Worm (Caenorhabditis elegans) whole organism, mixed stage, embryonic: Measurements from ENCODE around the gene prx-13.

Experiments used
- M03D4.4 ChIP-seq: sonication (generic microtip); optimal IDR thresholded peaks from 2 replicates; lab custom pipeline; 2017; ENCODE audit warnings: mild to moderate bottlenecking, missing genetic modification characterization, missing compliant biosample characterization
- bed-3 ChIP-seq: fragments of 200-800 bp; sonication (Bioruptor generic); optimal IDR thresholded peaks from 3 replicates; lab custom pipeline; 2018; ENCODE audit warnings: mild to moderate bottlenecking, missing genetic modification characterization, moderate library complexity, missing compliant biosample characterization
- blmp-1 ChIP-seq: fragments of 150-350 bp; optimal IDR thresholded peaks from 2 replicates; lab custom pipeline; 2014; ENCODE audit warnings: missing biosample characterization, missing genetic modification characterization
- ceh-39 ChIP-seq: fragments of 150-350 bp; optimal IDR thresholded peaks from 2 replicates; lab custom pipeline; 2014; ENCODE audit warnings: missing biosample characterization, missing genetic modification characterization
- ceh-43 ChIP-seq: fragments of 200-800 bp; sonication (Bioruptor generic); optimal IDR thresholded peaks from 2 replicates; lab custom pipeline; 2018; ENCODE audit warnings: mild to moderate bottlenecking, missing genetic modification characterization, moderate library complexity, missing compliant biosample characterization
- ceh-83 ChIP-seq: fragments of 200-800 bp; sonication (Bioruptor generic); optimal IDR thresholded peaks from 2 replicates; lab custom pipeline; 2018; ENCODE audit warnings: mild to moderate bottlenecking, missing genetic modification characterization, missing compliant biosample characterization
- cnd-1 ChIP-seq: fragments of 200-800 bp; sonication (Bioruptor generic); optimal IDR thresholded peaks from 2 replicates; lab custom pipeline; 2018; ENCODE audit warnings: mild to moderate bottlenecking, missing genetic modification characterization, missing compliant biosample characterization
- elt-1 ChIP-seq: sonication (generic microtip); optimal IDR thresholded peaks from 2 replicates; lab custom pipeline; 2017; ENCODE audit warnings: missing genetic modification characterization, mild to moderate bottlenecking, missing compliant biosample characterization, antibody characterized with exemption, moderate library complexity, borderline replicate concordance; ENCODE audit not compliant: insufficient read depth
- elt-3 ChIP-seq: fragments of 150-350 bp; optimal IDR thresholded peaks from 2 replicates; lab custom pipeline; 2014; ENCODE audit warnings: missing biosample characterization, missing genetic modification characterization
- flh-1 ChIP-seq: fragments of 200-800 bp; sonication (Bioruptor generic); optimal IDR thresholded peaks from 2 replicates; lab custom pipeline; 2018; ENCODE audit warnings: mild to moderate bottlenecking, missing genetic modification characterization, moderate library complexity, missing compliant biosample characterization
- ham-2 ChIP-seq: fragments of 200-800 bp; sonication (Bioruptor generic); optimal IDR thresholded peaks from 2 replicates; lab custom pipeline; 2018; ENCODE audit warnings: mild to moderate bottlenecking, missing genetic modification characterization, missing compliant biosample characterization
- hlh-1 ChIP-seq: fragments of 150-350 bp; optimal IDR thresholded peaks from 2 replicates; lab custom pipeline; 2014; ENCODE audit warnings: missing biosample characterization, missing genetic modification reagents, missing genetic modification characterization
- lsy-2 ChIP-seq: fragments of 150-350 bp; optimal IDR thresholded peaks from 2 replicates; lab custom pipeline; 2014; ENCODE audit warnings: missing biosample characterization, missing genetic modification characterization
- mab-5 ChIP-seq: fragments of 150-350 bp; optimal IDR thresholded peaks from 2 replicates; lab custom pipeline; 2014; ENCODE audit warnings: missing biosample characterization, missing genetic modification characterization
- mep-1 ChIP-seq: fragments of 150-350 bp; optimal IDR thresholded peaks from 2 replicates; lab custom pipeline; 2017; ENCODE audit warnings: missing biosample characterization, missing genetic modification reagents, missing genetic modification characterization, inconsistent platforms
- mls-2 ChIP-seq: sonication (generic microtip); optimal IDR thresholded peaks from 2 replicates; lab custom pipeline; 2016; ENCODE audit warnings: mild to moderate bottlenecking, missing genetic modification characterization, moderate library complexity, missing compliant biosample characterization
- nhr-12 ChIP-seq: fragments of 150-350 bp; optimal IDR thresholded peaks from 2 replicates; lab custom pipeline; 2014; ENCODE audit warnings: missing biosample characterization, missing genetic modification characterization
- nhr-2 ChIP-seq: fragments of 150-350 bp; optimal IDR thresholded peaks from 2 replicates; lab custom pipeline; 2014; ENCODE audit warnings: missing biosample characterization, missing genetic modification characterization
- nhr-237 ChIP-seq: fragments of 150-350 bp; optimal IDR thresholded peaks from 2 replicates; lab custom pipeline; 2014; ENCODE audit warnings: missing biosample characterization, missing genetic modification characterization
- nhr-28 ChIP-seq: fragments of 150-350 bp; optimal IDR thresholded peaks from 2 replicates; lab custom pipeline; 2014; ENCODE audit warnings: missing biosample characterization, missing genetic modification characterization
- nhr-76 ChIP-seq: sonication (generic microtip); optimal IDR thresholded peaks from 2 replicates; lab custom pipeline; 2017; ENCODE audit warnings: missing biosample characterization, missing genetic modification characterization
- snpc-4 ChIP-seq: fragments of 150-350 bp; optimal IDR thresholded peaks from 2 replicates; lab custom pipeline; 2014; ENCODE audit warnings: missing biosample characterization, missing genetic modification characterization
- sptf-1 ChIP-seq: sonication (generic microtip); optimal IDR thresholded peaks from 2 replicates; lab custom pipeline; 2017; ENCODE audit warnings: mild to moderate bottlenecking, missing genetic modification characterization, moderate library complexity, missing compliant biosample characterization
- tbx-8 ChIP-seq: fragments of 200-800 bp; sonication (Bioruptor generic); optimal IDR thresholded peaks from 2 replicates; lab custom pipeline; 2018; ENCODE audit warnings: mild to moderate bottlenecking, missing genetic modification characterization, moderate library complexity, missing compliant biosample characterization
- unc-120 ChIP-seq: sonication (generic microtip); optimal IDR thresholded peaks from 2 replicates; lab custom pipeline; 2017; ENCODE audit warnings: missing genetic modification characterization, missing compliant biosample characterization; ENCODE audit not compliant: poor library complexity, severe bottlenecking
- unc-39 ChIP-seq: fragments of 150-350 bp; optimal IDR thresholded peaks from 2 replicates; lab custom pipeline; 2014; ENCODE audit warnings: missing biosample characterization, missing genetic modification characterization
- zip-8 ChIP-seq: fragments of 150-350 bp; optimal IDR thresholded peaks from 2 replicates; lab custom pipeline; 2014; ENCODE audit warnings: missing biosample characterization, missing genetic modification characterization
- ztf-11 ChIP-seq: fragments of 150-350 bp; optimal IDR thresholded peaks from 2 replicates; lab custom pipeline; 2014; ENCODE audit warnings: missing biosample characterization, missing genetic modification characterization

The prx-13 gene

ce11 chrII:7269783-7270182, 18.0 kb upstream of the prx-13 start:
- TF ChIP-seq sptf-1 (tag; lab: Kevin White, UChicago) (no peak), nhr-76 (tag; lab: Kevin White, UChicago) (no peak), ceh-39 (tag; lab: Kevin White, UChicago) (no peak), blmp-1 (tag; lab: Kevin White, UChicago) (no peak), flh-1 (GFP tag; lab: Kevin White, UChicago) (no peak), mep-1 (tag; lab: Kevin White, UChicago) (no peak), nhr-12 (tag; lab: Kevin White, UChicago) (no peak), mls-2 (tag; lab: Kevin White, UChicago) (no peak), lsy-2 (tag; lab: Kevin White, UChicago) (no peak), snpc-4 (no peak)

ce11 chrII:7264675-7265074, 12.9 kb upstream of the prx-13 start:
- TF ChIP-seq zip-8 (tag; lab: Kevin White, UChicago) (no peak), unc-39 (tag; lab: Kevin White, UChicago) (no peak), nhr-12 (tag; lab: Kevin White, UChicago) (no peak), unc-120 (tag; lab: Kevin White, UChicago) (no peak), hlh-1 (tag; lab: Kevin White, UChicago) (no peak), elt-3 (no peak), mab-5 (tag; lab: Kevin White, UChicago) (no peak), nhr-2 (tag; lab: Kevin White, UChicago) (no peak), bed-3 (GFP tag; lab: Kevin White, UChicago) (no peak), ceh-39 (tag; lab: Kevin White, UChicago) (no peak)

ce11 chrII:7261854-7262253, 10.0 kb upstream of the prx-13 start, which contains the start of gene C30G12.4:
TSS of gene C30G12.4 (plus strand) at chrII:7262154.
- no peak for TF ChIP-seq mls-2 (tag; lab: Kevin White, UChicago)
- TF ChIP-seq, all 35 proteins: peak for 0

DNA sequence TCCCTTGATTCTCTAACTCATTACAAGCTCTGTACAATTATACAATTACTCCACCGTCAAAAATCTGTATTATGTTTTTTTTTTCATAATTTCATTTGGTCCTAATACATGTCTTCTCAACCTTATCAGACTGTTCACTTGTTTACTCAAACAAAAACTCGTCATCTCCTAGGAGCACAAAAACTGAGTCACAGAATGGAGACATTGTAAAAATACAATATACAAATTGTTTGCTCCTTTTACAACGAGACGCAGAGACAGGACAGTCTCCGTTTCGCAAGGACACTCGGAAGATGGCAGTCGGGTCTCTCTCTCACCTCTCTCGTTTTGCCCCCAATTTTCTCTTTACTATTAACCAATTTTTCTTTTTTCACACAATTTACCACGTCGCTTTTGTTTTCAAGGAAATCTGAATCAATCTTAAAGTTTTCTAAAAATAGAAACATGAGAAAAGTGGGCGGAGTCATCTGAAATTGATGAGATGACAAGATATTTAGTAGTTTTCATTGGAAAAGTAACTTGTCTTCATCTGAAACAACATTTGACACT, 3.9 kb upstream of the prx-13 start, which contains the start of gene F32A5.8:
Gene F32A5.8, plus strand, starts transcription at position 499 of the 549 bp plus-strand sequence.
- TF ChIP-seq flh-1 (GFP tag; lab: Kevin White, UChicago), result no peak
- TF ChIP-seq unc-120 (tag; lab: Kevin White, UChicago), result no peak
- TF ChIP-seq bed-3 (GFP tag; lab: Kevin White, UChicago), result no peak
- TF ChIP-seq mab-5 (tag; lab: Kevin White, UChicago), result no peak
- no peak for TF ChIP-seq elt-1 (tag; lab: Kevin White, UChicago)
- no peak for TF ChIP-seq lsy-2 (tag; lab: Kevin White, UChicago)
- TF ChIP-seq nhr-28, result no peak
- no peak for TF ChIP-seq M03D4.4
- TF ChIP-seq ceh-83 (GFP tag; lab: Kevin White, UChicago), result no peak
- TF ChIP-seq ham-2 (GFP tag; lab: Kevin White, UChicago), result no peak
- TF ChIP-seq tbx-8 (GFP tag; lab: Kevin White, UChicago), result no peak
- no peak for TF ChIP-seq nhr-76 (tag; lab: Kevin White, UChicago)
- no peak for TF ChIP-seq cnd-1 (tag; lab: Kevin White, UChicago)
- no peak for TF ChIP-seq blmp-1 (tag; lab: Kevin White, UChicago)
- no peak for TF ChIP-seq elt-3
- TF ChIP-seq unc-39 (tag; lab: Kevin White, UChicago), result no peak
- no peak for TF ChIP-seq snpc-4
- TF ChIP-seq nhr-237 (tag; lab: Kevin White, UChicago), result no peak
- TF ChIP-seq ceh-43 (GFP tag; lab: Kevin White, UChicago), result no peak
- no peak for TF ChIP-seq nhr-2 (tag; lab: Kevin White, UChicago)

ce11 chrII:7253073-7253472, 1.3 kb upstream of the prx-13 start, which contains the start of gene lsm-4:
TSS of gene lsm-4 (minus strand) at chrII:7253163.
- no peak for TF ChIP-seq zip-8 (tag; lab: Kevin White, UChicago)
- TF ChIP-seq ztf-11, result no peak
- TF ChIP-seq ham-2 (GFP tag; lab: Kevin White, UChicago), result no peak
- no peak for TF ChIP-seq nhr-237 (tag; lab: Kevin White, UChicago)
- TF ChIP-seq nhr-76 (tag; lab: Kevin White, UChicago), result no peak
- no peak for TF ChIP-seq elt-3
- TF ChIP-seq unc-120 (tag; lab: Kevin White, UChicago), result no peak
